Worm (Caenorhabditis elegans): Measurements from ENCODE around the gene ergi-3.

Gene ergi-3

DNA sequence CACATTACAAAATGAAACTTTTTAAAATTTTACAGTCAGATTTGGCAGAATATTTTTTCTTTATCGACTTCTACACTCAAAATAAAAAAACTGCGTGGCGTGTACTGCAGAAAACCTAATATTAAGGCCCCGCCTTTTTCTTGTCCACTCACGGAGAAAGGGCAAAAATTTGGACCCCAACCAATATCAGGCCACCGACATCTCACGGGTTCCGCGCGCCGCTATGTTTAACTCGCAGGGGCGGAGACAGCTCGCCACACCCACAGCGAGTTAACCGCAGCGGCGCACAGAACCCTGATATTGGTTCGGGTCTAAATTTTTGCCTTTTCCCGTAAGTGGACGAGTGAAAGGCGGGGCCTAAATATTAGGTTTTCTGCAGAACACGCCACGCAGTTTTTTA lies 47.2 kb upstream of the ergi-3 start:
- no peak for TF ChIP-seq dsc-1 (tag; optimal IDR thresholded peaks at IDR 0.05)
- TF ChIP-seq sup-37 (GFP tag; optimal IDR thresholded peaks at IDR 0.05), result no peak
- no peak for TF ChIP-seq lin-35 (GFP tag; optimal IDR thresholded peaks at IDR 0.05)
- no peak for TF ChIP-seq lin-15B (tag; optimal IDR thresholded peaks at IDR 0.05)
- no peak for TF ChIP-seq blmp-1 (tag; optimal IDR thresholded peaks at IDR 0.05)
- TF ChIP-seq C34B4.2 (tag; optimal IDR thresholded peaks at IDR 0.05), result no peak
- no peak for TF ChIP-seq nhr-76 (tag; optimal IDR thresholded peaks at IDR 0.05)
- TF ChIP-seq ces-1 (GFP tag; optimal IDR thresholded peaks at IDR 0.05), result no peak
- no peak for TF ChIP-seq unc-130 (tag; optimal IDR thresholded peaks at IDR 0.05)
- TF ChIP-seq zip-4 (GFP tag; optimal IDR thresholded peaks at IDR 0.05), result no peak
- TF ChIP-seq pqm-1 (tag; optimal IDR thresholded peaks at IDR 0.05), result no peak
- peak; percentile 92 for TF ChIP-seq snpc-4 (tag; optimal IDR thresholded peaks at IDR 0.05)
- TF ChIP-seq nhr-28 (tag; optimal IDR thresholded peaks at IDR 0.05), result no peak
- no peak for TF ChIP-seq ceh-88 (GFP tag; IDR thresholded peaks at IDR 0.05)
- 0 out of 2 replicates have a peak, but pooled peaks have one; percentile 30 for TF ChIP-seq mab-9 (GFP tag; IDR thresholded peaks at IDR 0.05)
- TF ChIP-seq irx-1 (tag; optimal IDR thresholded peaks at IDR 0.05), result no peak
- no peak for TF ChIP-seq nhr-77 (tag; optimal IDR thresholded peaks at IDR 0.05)
- no peak for TF ChIP-seq vab-15 (tag; optimal IDR thresholded peaks at IDR 0.05)
- no peak for TF ChIP-seq ets-5 (GFP tag; IDR thresholded peaks at IDR 0.05)
- TF ChIP-seq mdl-1 (tag; optimal IDR thresholded peaks at IDR 0.05), result no peak
- no peak for TF ChIP-seq jun-1 (tag; optimal IDR thresholded peaks at IDR 0.05)
- TF ChIP-seq nhr-19 (GFP tag; conservative IDR thresholded peaks at IDR 0.05), result no peak
- TF ChIP-seq unc-30 (tag; optimal IDR thresholded peaks at IDR 0.05), result no peak
- TF ChIP-seq lir-3 (tag; optimal IDR thresholded peaks at IDR 0.05; ENCODE audit: poor library complexity), result no peak
- TF ChIP-seq nhr-47 (tag; optimal IDR thresholded peaks at IDR 0.05), result peak; percentile 7

ce11 chrX:15659561-15659960 lies 43.0 kb upstream of the ergi-3 start:
- TF ChIP-seq hpl-2 (GFP tag; optimal IDR thresholded peaks at IDR 0.05) (no peak), C34B4.2 (tag; optimal IDR thresholded peaks at IDR 0.05) (no peak), egl-13 (tag; optimal IDR thresholded peaks at IDR 0.05) (peak; percentile 22), dsc-1 (tag; optimal IDR thresholded peaks at IDR 0.05) (peak; percentile 31), unc-86 (tag; optimal IDR thresholded peaks at IDR 0.05) (peak; percentile 31), lsy-2 (tag; optimal IDR thresholded peaks at IDR 0.05) (peak in 1 of 2 experiments; percentile 13), vab-15 (tag; optimal IDR thresholded peaks at IDR 0.05) (no peak), mep-1 (tag; optimal IDR thresholded peaks at IDR 0.05) (peak; percentile 0), egl-27 (tag; optimal IDR thresholded peaks at IDR 0.05) (no peak), nhr-77 (tag; optimal IDR thresholded peaks at IDR 0.05) (no peak), ceh-82 (tag; optimal IDR thresholded peaks at IDR 0.05) (peak in 1 of 3 experiments; percentile 42), lin-14 (GFP tag; optimal IDR thresholded peaks at IDR 0.05) (peak; percentile 65), tbx-2 (tag; optimal IDR thresholded peaks at IDR 0.05) (peak; percentile 28), fkh-8 (tag; optimal IDR thresholded peaks at IDR 0.05) (peak; percentile 12), hlh-17 (GFP tag; optimal IDR thresholded peaks at IDR 0.05; ENCODE audit: borderline replicate concordance) (no peak)

DNA sequence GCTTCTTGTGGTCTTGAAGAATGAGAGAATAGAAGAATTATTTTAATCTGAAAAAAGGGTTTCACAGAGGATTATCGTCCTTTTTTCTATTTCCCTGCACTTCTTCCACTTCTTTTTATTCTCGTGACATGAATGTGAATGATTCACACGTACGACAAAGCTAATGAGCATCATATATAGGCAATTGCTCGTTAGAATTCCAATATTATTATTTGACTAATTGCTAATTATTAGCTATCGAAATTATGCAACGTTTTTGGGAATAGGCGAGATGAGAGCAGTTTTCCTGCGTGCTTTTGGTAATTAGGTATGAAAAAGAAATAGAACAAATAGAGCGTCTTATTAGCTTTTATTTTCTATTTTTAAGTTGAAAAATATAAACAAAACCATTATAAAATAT lies 41.2 kb upstream of the ergi-3 start:
- TF ChIP-seq zag-1 (tag; optimal IDR thresholded peaks at IDR 0.05) (no peak), fkh-4 (tag; optimal IDR thresholded peaks at IDR 0.05; ENCODE audit: borderline replicate concordance) (no peak), unc-130 (tag; optimal IDR thresholded peaks at IDR 0.05) (no peak), jun-1 (tag; optimal IDR thresholded peaks at IDR 0.05) (no peak), pag-3 (tag; optimal IDR thresholded peaks at IDR 0.05; ENCODE audit: borderline replicate concordance, insufficient read depth) (no peak), C04F5.9 (tag; optimal IDR thresholded peaks at IDR 0.05) (no peak), pqm-1 (tag; optimal IDR thresholded peaks at IDR 0.05) (no peak), hlh-4 (tag; optimal IDR thresholded peaks at IDR 0.05) (no peak), zip-4 (GFP tag; optimal IDR thresholded peaks at IDR 0.05) (no peak), alr-1 (tag; optimal IDR thresholded peaks at IDR 0.05; ENCODE audit: borderline replicate concordance) (no peak), dsc-1 (tag; optimal IDR thresholded peaks at IDR 0.05) (peak; percentile 95), egl-13 (tag; optimal IDR thresholded peaks at IDR 0.05) (no peak), rnt-1 (tag; optimal IDR thresholded peaks at IDR 0.05) (no peak), nhr-19 (GFP tag; conservative IDR thresholded peaks at IDR 0.05) (no peak), sox-4 (tag; optimal IDR thresholded peaks at IDR 0.05) (peak; percentile 8), pax-3 (tag; optimal IDR thresholded peaks at IDR 0.05) (peak; percentile 23), lsy-2 (tag; optimal IDR thresholded peaks at IDR 0.05) (peak in 1 of 2 experiments; percentile 6), tbx-2 (tag; optimal IDR thresholded peaks at IDR 0.05) (no peak), nhr-71 (tag; optimal IDR thresholded peaks at IDR 0.05) (peak; percentile 40), fkh-8 (tag; optimal IDR thresholded peaks at IDR 0.05) (peak; percentile 39), Y116A8C.19 (tag; optimal IDR thresholded peaks at IDR 0.05; ENCODE audit: borderline replicate concordance) (no peak), nhr-76 (tag; optimal IDR thresholded peaks at IDR 0.05) (no peak), ceh-8 (GFP tag; optimal IDR thresholded peaks at IDR 0.05) (peak; percentile 58)
